Worm (Caenorhabditis elegans) whole organism, midembryonic: ENCODE results near the gene Y97E10AR.2.
A peak's percentile ranks its signal among the peaks of the same experiment; 100 is the strongest.

Experiments
- T22C8.4 ChIP-seq: fragments of 200-800 bp; sonication (Bioruptor generic); IDR thresholded peaks from 2 replicates; pipeline ENCODE4 v1.3.6; 2022; ENCODE audit warnings: missing genetic modification characterization, missing compliant biosample characterization
- cog-1 ChIP-seq: sonication (generic microtip); optimal IDR thresholded peaks from 2 replicates; lab custom pipeline; 2016; ENCODE audit warnings: missing genetic modification characterization, missing compliant biosample characterization
- flt-1 ChIP-seq: fragments of 200-800 bp; sonication (Bioruptor generic); IDR thresholded peaks from 2 replicates; pipeline ENCODE4 v1.3.6; 2022; ENCODE audit warnings: missing genetic modification characterization, missing compliant biosample characterization
- klf-2 ChIP-seq: fragments of 200-800 bp; sonication (Bioruptor generic); conservative IDR thresholded peaks from 2 replicates; pipeline ENCODE4 v1.3.6; 2022; ENCODE audit warnings: missing genetic modification reagents, missing genetic modification characterization, missing compliant biosample characterization
- med-1 ChIP-seq: sonication (generic microtip); optimal IDR thresholded peaks from 2 replicates; lab custom pipeline; 2017; ENCODE audit warnings: missing genetic modification characterization, mild to moderate bottlenecking, missing compliant biosample characterization, antibody characterized with exemption, missing genetic modification reagents; ENCODE audit not compliant: insufficient read depth
- ref-1 ChIP-seq: fragments of 200-800 bp; sonication (Bioruptor generic); conservative IDR thresholded peaks from 2 replicates; pipeline ENCODE4 v1.3.6; 2022; ENCODE audit warnings: missing genetic modification reagents, missing genetic modification characterization, missing compliant biosample characterization
- tab-1 ChIP-seq: fragments of 200-800 bp; sonication (Bioruptor generic); IDR thresholded peaks from 2 replicates; pipeline ENCODE4 v1.3.6; 2022; ENCODE audit warnings: missing genetic modification characterization, missing compliant biosample characterization
- ztf-23 ChIP-seq: fragments of 200-800 bp; sonication (Bioruptor generic); IDR thresholded peaks from 2 replicates; pipeline ENCODE4 v1.3.6; 2022; ENCODE audit warnings: missing genetic modification reagents, missing genetic modification characterization, missing compliant biosample characterization
- ztf-29 ChIP-seq: fragments of 200-800 bp; sonication (Bioruptor generic); IDR thresholded peaks from 2 replicates; pipeline ENCODE4 v1.3.6; 2022; ENCODE audit warnings: missing genetic modification reagents, missing genetic modification characterization, missing compliant biosample characterization

Gene Y97E10AR.2

DNA sequence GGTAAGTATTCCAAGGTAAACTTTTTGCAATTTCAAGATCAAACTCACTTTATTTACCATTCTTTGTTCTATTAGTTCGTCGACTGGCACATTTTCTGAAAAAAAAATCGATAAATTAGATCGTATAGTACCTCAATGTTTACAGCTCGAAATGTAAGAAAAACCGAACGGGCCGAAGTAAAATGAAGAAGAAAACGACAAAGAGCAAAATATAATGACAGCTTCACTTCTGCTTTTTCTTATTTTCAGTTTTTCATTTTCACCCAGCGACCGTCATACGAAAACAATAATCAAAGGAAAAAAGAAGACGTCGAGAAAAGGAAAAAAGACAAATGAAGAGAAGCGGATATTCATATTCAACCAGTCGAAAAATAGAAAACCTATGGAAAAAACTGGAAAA, 26.9 kb upstream of the Y97E10AR.2 start, which contains the start of gene che-7:
che-7 (minus strand) TSS at position 101 of the 400 bp plus-strand sequence.
- TF ChIP-seq T22C8.4: peak; percentile 39; the same call in 1 of the 2 replicates
- no peak for TF ChIP-seq klf-2 (GFP tag; lab: Robert Waterston, UW)

DNA sequence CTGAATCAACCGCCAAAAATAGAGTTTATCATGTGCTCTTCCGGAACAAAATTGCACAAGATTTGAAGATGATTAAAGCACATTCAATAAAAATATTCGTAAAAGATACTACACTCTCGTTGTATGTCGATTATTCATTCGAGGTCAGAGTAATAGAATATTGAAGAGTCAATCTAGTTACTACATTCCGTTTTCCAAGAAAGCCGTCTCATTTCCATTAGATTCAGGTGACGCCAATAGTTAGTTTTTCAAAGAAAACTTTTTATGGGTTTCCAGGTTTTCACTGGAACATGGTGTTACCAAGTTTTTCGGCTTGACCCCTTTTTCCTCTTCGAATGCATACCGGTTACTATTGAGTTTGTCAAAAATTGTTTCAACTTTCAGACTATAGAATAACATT, 25.5 kb upstream of the Y97E10AR.2 start:
- no peak for TF ChIP-seq ztf-23
- TF ChIP-seq ref-1 (GFP tag; lab: Robert Waterston, UW): no peak
- TF ChIP-seq flt-1 (GFP tag; lab: Robert Waterston, UW): no peak
- no peak for TF ChIP-seq cog-1
- TF ChIP-seq klf-2 (GFP tag; lab: Robert Waterston, UW): no peak
- no peak for TF ChIP-seq T22C8.4

DNA sequence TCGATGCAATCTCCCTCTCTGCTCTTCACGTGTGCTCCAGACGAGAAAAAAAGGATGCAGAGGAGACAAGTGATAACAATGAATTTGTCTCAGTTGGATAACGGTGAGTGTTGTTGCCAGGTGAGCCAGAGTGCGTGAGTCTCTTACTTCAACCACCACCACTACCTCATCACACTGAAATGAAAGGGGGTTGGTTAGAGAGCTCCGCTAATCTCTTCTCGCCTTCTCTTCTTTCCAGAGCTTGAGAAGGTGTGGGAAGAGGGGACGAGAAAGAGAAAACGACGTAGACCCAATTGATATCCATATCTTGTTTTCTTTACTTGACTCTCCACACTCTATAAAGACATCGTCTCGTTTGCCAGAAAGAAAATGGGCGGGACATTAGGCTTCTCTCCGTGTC, 24.6 kb upstream of the Y97E10AR.2 start:
- no peak for TF ChIP-seq cog-1
- no peak for TF ChIP-seq ref-1 (GFP tag; lab: Robert Waterston, UW)
- no peak for TF ChIP-seq med-1 (GFP tag; lab: Kevin White, UChicago)
- TF ChIP-seq tab-1: no peak
- no peak for TF ChIP-seq ztf-29 (GFP tag; lab: Robert Waterston, UW)
- TF ChIP-seq T22C8.4: no peak
- no peak for TF ChIP-seq klf-2 (GFP tag; lab: Robert Waterston, UW)
- no peak for TF ChIP-seq ztf-23
- no peak for TF ChIP-seq flt-1 (GFP tag; lab: Robert Waterston, UW)

DNA sequence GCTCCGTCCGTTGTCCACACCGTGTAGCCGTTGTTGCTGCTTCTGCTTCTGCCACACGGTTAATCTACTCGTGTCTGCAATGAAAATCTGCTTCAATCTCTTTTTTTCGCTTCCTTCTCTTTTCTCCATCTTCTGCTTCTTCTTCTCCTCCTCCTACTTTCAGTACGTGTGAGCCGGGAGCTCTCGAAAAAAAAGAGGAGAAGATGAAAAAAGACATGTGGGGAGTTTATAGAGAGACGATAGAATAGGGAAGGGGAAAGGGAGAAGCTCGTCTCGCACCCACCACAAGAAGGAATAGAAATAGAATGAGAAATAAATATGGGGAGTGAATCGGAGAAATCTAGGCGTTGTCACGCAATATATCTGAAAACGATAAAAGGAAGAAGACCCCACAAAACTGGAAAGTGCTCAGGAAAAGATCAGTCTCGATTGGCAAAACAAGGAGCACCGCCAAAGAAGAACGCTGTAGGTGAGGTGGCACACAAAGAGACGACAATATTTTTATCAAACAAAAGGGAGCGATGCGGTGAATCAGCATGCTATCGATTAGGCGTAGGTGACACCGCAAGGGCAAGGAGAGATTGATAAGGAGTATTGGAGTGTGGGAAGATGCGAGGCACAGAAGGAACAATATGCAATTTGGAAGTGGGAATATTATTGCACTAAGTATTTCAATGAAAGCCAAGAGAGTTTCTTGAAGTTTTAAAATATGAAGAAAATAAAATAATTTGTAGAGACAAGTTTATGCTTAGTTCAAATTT, 18.1 kb upstream of the Y97E10AR.2 start, which contains the start of gene let-413:
let-413 (minus strand) TSS at position 76 of the 761 bp plus-strand sequence.
- TF ChIP-seq ref-1 (GFP tag; lab: Robert Waterston, UW) (no peak), ztf-29 (GFP tag; lab: Robert Waterston, UW) (no peak), med-1 (GFP tag; lab: Kevin White, UChicago) (no peak), flt-1 (GFP tag; lab: Robert Waterston, UW) (no peak), tab-1 (no peak), cog-1 (no peak), klf-2 (GFP tag; lab: Robert Waterston, UW) (no peak), T22C8.4 (no peak), ztf-23 (no peak)

DNA sequence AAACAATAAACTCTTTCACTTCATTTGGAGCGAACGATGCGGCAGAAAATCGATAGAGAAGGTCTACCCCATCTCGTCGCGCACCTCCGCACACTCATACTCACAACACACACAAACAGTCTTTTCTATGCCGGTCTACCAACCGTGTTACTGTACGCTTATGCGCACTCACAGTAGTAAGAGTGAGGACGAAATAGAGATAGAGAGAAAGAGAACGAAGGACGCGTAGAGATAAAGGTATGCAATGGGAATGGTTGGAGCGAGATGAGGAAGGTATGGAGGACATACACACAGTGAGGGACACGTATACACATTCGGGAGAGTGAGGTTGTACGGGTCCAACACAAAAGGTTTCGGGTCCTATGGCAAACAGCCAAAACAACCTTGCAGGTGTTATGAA, 17.2 kb upstream of the Y97E10AR.2 start:
- TF ChIP-seq ztf-23 (0 out of 2 replicates have a peak, but pooled peaks have one; percentile 30), med-1 (GFP tag; lab: Kevin White, UChicago) (no peak), cog-1 (peak; percentile 14), ztf-29 (GFP tag; lab: Robert Waterston, UW) (no peak), ref-1 (GFP tag; lab: Robert Waterston, UW) (no peak), flt-1 (GFP tag; lab: Robert Waterston, UW) (peak; percentile 24; the same call in 1 of the 2 replicates), T22C8.4 (peak; percentile 55; the same call in 1 of the 2 replicates), tab-1 (no peak), klf-2 (GFP tag; lab: Robert Waterston, UW) (no peak)

DNA sequence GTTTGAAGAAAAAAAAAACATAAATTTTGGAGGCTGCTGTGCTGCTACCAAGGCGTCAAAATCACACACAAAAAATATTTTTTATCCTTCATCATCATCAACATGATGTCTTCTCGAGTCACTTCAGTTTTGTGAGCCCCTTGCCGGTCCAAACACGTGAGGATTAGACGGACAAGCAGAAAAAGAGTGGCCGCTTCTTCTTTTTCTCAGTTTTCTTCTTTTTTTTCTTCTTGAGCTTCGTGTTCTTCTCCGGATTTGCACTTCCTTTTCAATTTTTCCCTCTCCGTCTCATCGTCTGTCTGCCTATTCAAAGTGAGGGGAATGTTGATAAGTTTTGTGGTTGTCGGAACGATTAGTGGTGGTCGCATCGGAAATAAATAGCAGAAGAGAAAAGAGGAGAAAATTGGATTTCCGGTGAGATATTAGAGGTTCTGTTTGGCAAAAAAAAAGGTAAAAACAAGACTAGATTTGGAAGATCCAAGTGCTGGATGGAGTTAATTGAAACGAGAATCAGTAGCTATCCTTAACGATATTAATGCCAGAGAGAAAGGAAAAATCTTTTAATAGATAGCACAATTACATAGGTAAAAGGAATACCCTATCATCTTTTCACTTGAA, 15.5 kb upstream of the Y97E10AR.2 start:
- TF ChIP-seq tab-1 (no peak), cog-1 (no peak), T22C8.4 (no peak), ref-1 (GFP tag; lab: Robert Waterston, UW) (no peak), flt-1 (GFP tag; lab: Robert Waterston, UW) (no peak), med-1 (GFP tag; lab: Kevin White, UChicago) (no peak), klf-2 (GFP tag; lab: Robert Waterston, UW) (no peak), ztf-23 (no peak), ztf-29 (GFP tag; lab: Robert Waterston, UW) (no peak)

DNA sequence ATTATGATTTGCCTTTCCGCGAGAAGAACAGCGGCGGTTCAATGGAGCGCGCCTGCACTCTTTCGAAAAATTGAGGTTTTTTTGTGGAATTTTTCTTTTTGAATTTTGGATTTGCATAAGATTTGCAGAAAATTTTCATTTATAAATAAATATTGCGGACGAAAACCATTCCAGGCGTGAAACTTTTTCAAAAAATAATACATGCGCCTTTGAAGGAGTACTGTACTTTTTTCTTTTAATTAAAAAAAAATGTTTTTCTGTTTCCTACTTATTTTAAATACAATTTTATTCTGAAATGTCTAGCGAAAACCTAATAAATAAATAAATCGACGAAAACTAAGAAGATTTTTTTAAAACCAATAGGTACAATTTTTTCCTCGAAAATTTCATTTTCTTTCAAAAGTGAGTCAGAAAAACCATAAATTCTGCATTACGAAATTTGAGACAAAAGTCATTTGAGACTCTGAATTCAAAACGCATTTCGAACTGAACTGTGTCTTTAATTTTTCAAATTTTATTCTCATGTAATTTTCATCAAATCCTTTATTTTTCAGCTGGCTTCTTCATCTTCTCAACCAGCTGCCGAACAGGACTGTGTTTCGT, 14.9 kb upstream of the Y97E10AR.2 start, which contains the start of gene F26D11.1:
F26D11.1 (plus strand) TSS at position 553 of the 603 bp plus-strand sequence.
- TF ChIP-seq klf-2 (GFP tag; lab: Robert Waterston, UW): no peak
- no peak for TF ChIP-seq T22C8.4
- TF ChIP-seq ztf-29 (GFP tag; lab: Robert Waterston, UW): no peak
- no peak for TF ChIP-seq ref-1 (GFP tag; lab: Robert Waterston, UW)
- no peak for TF ChIP-seq tab-1
- no peak for TF ChIP-seq med-1 (GFP tag; lab: Kevin White, UChicago)
- no peak for TF ChIP-seq cog-1
- no peak for TF ChIP-seq ztf-23
- TF ChIP-seq flt-1 (GFP tag; lab: Robert Waterston, UW): no peak

DNA sequence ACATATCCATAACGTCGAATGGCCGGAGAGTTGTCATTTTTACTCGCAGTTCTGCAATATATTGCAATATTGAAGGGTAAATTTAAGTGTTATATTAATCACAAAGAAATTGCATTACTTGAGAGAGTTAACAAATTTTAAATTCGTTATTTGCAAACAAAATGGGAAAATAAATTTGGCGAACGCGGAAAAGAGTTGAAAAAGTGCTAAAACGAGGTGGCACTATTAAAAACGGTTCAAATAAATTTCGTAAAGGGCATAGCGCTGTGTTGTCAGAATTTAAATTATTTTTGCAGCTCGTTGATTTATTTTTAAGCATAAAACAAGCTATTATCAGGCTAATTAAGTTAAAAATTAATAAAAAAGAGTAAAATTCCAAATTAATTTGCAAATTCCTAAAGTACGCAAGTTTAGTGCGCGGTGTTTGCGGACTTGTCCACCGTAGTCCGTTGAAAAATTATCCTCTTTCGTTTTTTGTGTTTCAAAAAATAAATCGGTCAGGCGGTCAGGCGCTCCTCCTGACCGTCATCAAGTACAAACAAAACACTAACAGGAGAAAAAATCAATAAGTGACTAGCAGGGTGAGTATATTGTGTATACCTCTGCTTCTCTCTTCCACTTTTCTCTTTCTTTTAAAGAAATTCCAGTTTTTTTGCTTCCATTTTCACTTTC, 12.5 kb upstream of the Y97E10AR.2 start, which contains the start of the genes natb-1 and abhd-12:
natb-1 (minus strand) TSS at position 51 of the 672 bp plus-strand sequence.
abhd-12 (plus strand) TSS at position 499 of the 672 bp plus-strand sequence.
- TF ChIP-seq flt-1 (GFP tag; lab: Robert Waterston, UW) (0 out of 2 replicates have a peak, but pooled peaks have one; percentile 52), ref-1 (GFP tag; lab: Robert Waterston, UW) (no peak)

DNA sequence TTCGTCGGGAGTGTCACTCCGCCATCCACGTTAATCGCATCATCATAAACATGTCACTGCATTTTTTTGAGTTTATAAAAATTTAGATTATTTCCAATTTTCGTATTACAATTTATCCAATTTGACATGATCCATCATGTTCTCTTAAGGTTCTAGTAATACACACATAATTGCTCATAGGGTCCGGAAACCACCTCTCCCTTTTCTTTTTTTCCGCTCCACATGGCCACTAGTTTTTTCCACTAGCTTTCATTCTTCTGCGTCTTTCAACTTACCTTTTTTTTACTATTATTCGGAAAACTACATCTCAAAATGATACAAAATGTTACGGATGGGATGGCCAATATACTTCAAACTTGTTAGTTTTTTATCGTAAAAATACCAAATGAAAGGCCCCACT, 10.1 kb upstream of the Y97E10AR.2 start, which contains the start of gene Y97E10AL.1:
Y97E10AL.1 (plus strand) TSS at position 301 of the 400 bp plus-strand sequence.
- no peak for TF ChIP-seq ztf-29 (GFP tag; lab: Robert Waterston, UW)
- no peak for TF ChIP-seq ztf-23
- no peak for TF ChIP-seq med-1 (GFP tag; lab: Kevin White, UChicago)
- no peak for TF ChIP-seq tab-1
